Fruit fly (Drosophila melanogaster): Measurements from ENCODE around the gene qin.
A peak's percentile ranks its signal among the peaks of the same experiment; 100 is the strongest.

DNA sequence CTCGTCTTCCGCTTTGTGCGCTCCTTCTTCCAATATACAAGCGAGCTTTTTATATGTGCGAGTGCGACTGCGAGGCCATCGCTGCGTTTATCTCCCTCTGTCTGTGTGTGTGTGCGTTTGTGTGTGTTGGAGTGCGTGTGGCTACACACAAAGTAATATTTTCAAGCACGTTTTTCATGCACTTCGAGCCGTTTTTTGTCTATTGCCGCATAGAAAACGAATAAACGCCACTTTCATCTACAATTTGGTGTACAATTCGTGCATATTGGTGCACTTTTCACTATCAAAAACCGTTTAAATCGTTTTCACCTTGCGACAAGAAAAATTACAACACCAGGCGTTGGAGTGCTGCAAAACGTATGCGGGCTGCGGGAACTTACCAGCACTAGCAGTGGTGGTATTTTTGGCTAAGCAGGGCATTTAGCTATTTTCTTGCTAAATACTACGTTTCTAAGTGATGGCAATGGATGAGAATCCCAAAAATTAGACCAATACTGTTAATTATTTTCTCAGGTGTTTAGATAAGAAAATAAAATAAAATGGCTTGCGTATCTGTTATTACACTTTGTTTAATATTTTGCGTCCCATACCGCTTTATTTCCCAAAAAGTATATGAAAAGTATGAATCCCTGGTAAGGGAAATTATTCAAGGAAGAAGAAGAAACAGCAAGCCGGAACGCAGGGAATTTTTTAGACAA lies 68.3 kb downstream of the qin start, which contains the start of the genes CG31224 and CstF64:
- TF ChIP-seq CG33017 (tag; optimal IDR thresholded peaks at IDR 0.05) (peak; percentile 67), cnc (optimal IDR thresholded peaks at IDR 0.05) (no peak), Crg-1 (GFP tag; optimal IDR thresholded peaks at IDR 0.05) (peak; percentile 93), kay (GFP tag; ENCODE audit: borderline replicate concordance) (no peak), CG14711 (tag; optimal IDR thresholded peaks at IDR 0.05) (peak; percentile 79), CG12768 (GFP tag; optimal IDR thresholded peaks at IDR 0.05) (peak; percentile 89), ovo (GFP tag; optimal IDR thresholded peaks at IDR 0.05) (peak; percentile 83), bab1 (GFP tag; optimal IDR thresholded peaks at IDR 0.05) (peak; percentile 82), tj (GFP tag; optimal IDR thresholded peaks at IDR 0.05) (peak; percentile 62), Hr96 (GFP tag; optimal IDR thresholded peaks at IDR 0.05) (peak; percentile 91), Clk (GFP tag; optimal IDR thresholded peaks at IDR 0.05) (peak; percentile 84)
